Fruit fly (Drosophila melanogaster) whole organism, embryonic: ENCODE measurements around the gene CG18788.
A peak's percentile ranks its signal among the peaks of the same experiment; 100 is the strongest.

ENCODE experiments used
- Aef1 ChIP-seq: fragments of 200-800 bp; sonication (Bioruptor generic); IDR thresholded peaks from 3 replicates; pipeline ENCODE4 v1.3.6; 2022; ENCODE audit warnings: missing biosample characterization, missing genetic modification characterization
- Atf-2 ChIP-seq: fragments of 200-800 bp; sonication (Bioruptor generic); optimal IDR thresholded peaks from 2 replicates; lab custom pipeline; 2016; ENCODE audit warnings: missing biosample characterization, missing genetic modification characterization
- BtbVII ChIP-seq: fragments of 200-800 bp; sonication (Bioruptor generic); optimal IDR thresholded peaks from 3 replicates; lab custom pipeline; 2017; ENCODE audit warnings: missing biosample characterization, mild to moderate bottlenecking, missing genetic modification characterization
- CG10462 ChIP-seq: fragments of 200-800 bp; sonication (Bioruptor generic); optimal IDR thresholded peaks from 2 replicates; lab custom pipeline; 2016; ENCODE audit warnings: missing biosample characterization, missing genetic modification characterization
- CG10543 ChIP-seq: fragments of 200-800 bp; sonication (Bioruptor generic); optimal IDR thresholded peaks from 3 replicates; lab custom pipeline; 2017; ENCODE audit warnings: missing biosample characterization, mild to moderate bottlenecking, missing genetic modification characterization, moderate library complexity
- CG11504 ChIP-seq: fragments of 200-800 bp; sonication (Bioruptor generic); optimal IDR thresholded peaks from 3 replicates; lab custom pipeline; 2019; ENCODE audit warnings: missing biosample characterization, mild to moderate bottlenecking, missing genetic modification characterization, moderate library complexity
- CG12236 ChIP-seq: fragments of 200-800 bp; sonication (Bioruptor generic); optimal IDR thresholded peaks from 2 replicates; lab custom pipeline; 2016; ENCODE audit warnings: missing biosample characterization, missing genetic modification characterization
- CG12391 ChIP-seq: fragments of 200-800 bp; sonication (Bioruptor generic); optimal IDR thresholded peaks from 3 replicates; lab custom pipeline; 2018; ENCODE audit warnings: missing biosample characterization, mild to moderate bottlenecking, missing genetic modification characterization, moderate library complexity
- CG14667 ChIP-seq: fragments of 200-800 bp; sonication (Bioruptor generic); IDR thresholded peaks from 2 replicates; pipeline ENCODE4 v1.3.6; 2022; ENCODE audit warnings: missing biosample characterization, missing genetic modification characterization
- CG1603 ChIP-seq: fragments of 200-800 bp; sonication (Bioruptor generic); optimal IDR thresholded peaks from 2 replicates; lab custom pipeline; 2019; ENCODE audit warnings: missing biosample characterization, mild to moderate bottlenecking, missing genetic modification characterization, moderate library complexity
- CG17361 ChIP-seq: fragments of 200-800 bp; sonication (Bioruptor generic); IDR thresholded peaks from 3 replicates; pipeline ENCODE4 v1.3.6; 2022; ENCODE audit warnings: missing biosample characterization, missing genetic modification characterization
- CG17802 ChIP-seq: fragments of 200-800 bp; sonication (Bioruptor generic); optimal IDR thresholded peaks from 2 replicates; lab custom pipeline; 2018; ENCODE audit warnings: missing biosample characterization, mild to moderate bottlenecking, missing genetic modification characterization, moderate library complexity
- CG18599 ChIP-seq: fragments of 200-800 bp; sonication (Bioruptor generic); optimal IDR thresholded peaks from 3 replicates; lab custom pipeline; 2017; ENCODE audit warnings: missing biosample characterization, missing genetic modification characterization, mild to moderate bottlenecking, moderate library complexity, missing genetic modification reagents
- CG2120 ChIP-seq: fragments of 200-800 bp; sonication (Bioruptor generic); optimal IDR thresholded peaks from 3 replicates; lab custom pipeline; 2016; ENCODE audit warnings: missing biosample characterization, missing genetic modification characterization
- CG2678 ChIP-seq: fragments of 200-800 bp; sonication (Bioruptor generic); optimal IDR thresholded peaks from 3 replicates; lab custom pipeline; 2019; ENCODE audit warnings: missing biosample characterization, mild to moderate bottlenecking, missing genetic modification characterization, moderate library complexity
- CG2875 ChIP-seq: fragments of 200-800 bp; sonication (Bioruptor generic); optimal IDR thresholded peaks from 2 replicates; lab custom pipeline; 2017; ENCODE audit warnings: missing biosample characterization, mild to moderate bottlenecking, missing genetic modification characterization, missing genetic modification reagents
- CG3065 ChIP-seq: fragments of 200-800 bp; sonication (Bioruptor generic); optimal IDR thresholded peaks from 2 replicates; lab custom pipeline; 2016; ENCODE audit warnings: missing biosample characterization, missing genetic modification characterization
- CG31365 ChIP-seq: fragments of 200-800 bp; sonication (Bioruptor generic); optimal IDR thresholded peaks from 2 replicates; lab custom pipeline; 2018; ENCODE audit warnings: missing biosample characterization, mild to moderate bottlenecking, missing genetic modification characterization
- CG33557 ChIP-seq: fragments of 200-800 bp; sonication (Bioruptor generic); optimal IDR thresholded peaks from 2 replicates; lab custom pipeline; 2019; ENCODE audit warnings: missing biosample characterization, mild to moderate bottlenecking, missing genetic modification characterization, moderate library complexity
- CG5953 ChIP-seq: fragments of 200-800 bp; sonication (Bioruptor generic); IDR thresholded peaks from 2 replicates; pipeline ENCODE4 v1.3.6; 2022; ENCODE audit warnings: missing biosample characterization, missing genetic modification characterization
- CG6272 ChIP-seq: fragments of 200-800 bp; sonication (Bioruptor generic); IDR thresholded peaks from 2 replicates; pipeline ENCODE4 v1.3.6; 2022; ENCODE audit warnings: missing biosample characterization, missing genetic modification characterization
- CG9817 ChIP-seq: fragments of 200-800 bp; sonication (Bioruptor generic); optimal IDR thresholded peaks from 2 replicates; lab custom pipeline; 2018; ENCODE audit warnings: missing biosample characterization, mild to moderate bottlenecking, missing genetic modification characterization, moderate library complexity
- CG9932 ChIP-seq: fragments of 200-800 bp; sonication (Bioruptor generic); IDR thresholded peaks from 2 replicates; pipeline ENCODE4 v1.3.6; 2022; ENCODE audit warnings: missing biosample characterization, missing genetic modification characterization
- Dbx ChIP-seq: fragments of 200-800 bp; sonication (Bioruptor generic); IDR thresholded peaks from 3 replicates; pipeline ENCODE4 v1.3.6; 2022; ENCODE audit warnings: missing biosample characterization, missing genetic modification characterization
- Doc3 ChIP-seq: fragments of 200-800 bp; sonication (Bioruptor generic); IDR thresholded peaks from 3 replicates; pipeline ENCODE4 v1.3.6; 2022; ENCODE audit warnings: missing biosample characterization, missing genetic modification characterization; ENCODE audit not compliant: partially characterized antibody
- ERR ChIP-seq: fragments of 200-800 bp; sonication (Bioruptor generic); optimal IDR thresholded peaks from 2 replicates; lab custom pipeline; 2016; ENCODE audit warnings: missing biosample characterization, missing genetic modification characterization
- Fer2 ChIP-seq: fragments of 200-800 bp; sonication (Bioruptor generic); optimal IDR thresholded peaks from 2 replicates; lab custom pipeline; 2018; ENCODE audit warnings: missing biosample characterization, mild to moderate bottlenecking, missing genetic modification characterization, moderate library complexity
- HLH4C ChIP-seq: fragments of 200-800 bp; sonication (Bioruptor generic); IDR thresholded peaks from 3 replicates; pipeline ENCODE4 v1.3.6; 2022; ENCODE audit warnings: missing biosample characterization, missing genetic modification characterization; ENCODE audit not compliant: partially characterized antibody
- HmgD ChIP-seq: fragments of 200-800 bp; sonication (Bioruptor generic); optimal IDR thresholded peaks from 3 replicates; lab custom pipeline; 2016; ENCODE audit warnings: missing biosample characterization, missing genetic modification characterization
- Lpt ChIP-seq: fragments of >200 bp; optimal IDR thresholded peaks from 2 replicates; lab custom pipeline; 2018; ENCODE audit warnings: missing biosample characterization, missing genetic modification characterization
- MTF-1 ChIP-seq: fragments of 200-800 bp; sonication (Bioruptor generic); optimal IDR thresholded peaks from 2 replicates; lab custom pipeline; 2018; ENCODE audit warnings: missing biosample characterization, mild to moderate bottlenecking, missing genetic modification characterization, borderline replicate concordance
- Mad ChIP-seq: fragments of 200-800 bp; sonication (Bioruptor generic); optimal IDR thresholded peaks from 2 replicates; lab custom pipeline; 2016; ENCODE audit warnings: missing biosample characterization, missing genetic modification characterization
- crc ChIP-seq: fragments of 200-800 bp; sonication (Bioruptor generic); optimal IDR thresholded peaks from 2 replicates; lab custom pipeline; 2016; ENCODE audit warnings: missing biosample characterization, missing genetic modification characterization
- dimm ChIP-seq: fragments of 200-800 bp; sonication (Bioruptor generic); IDR thresholded peaks from 2 replicates; pipeline ENCODE4 v1.3.6; 2022; ENCODE audit warnings: missing biosample characterization, missing genetic modification characterization
- dmrt11E ChIP-seq: fragments of 200-800 bp; sonication (Bioruptor generic); optimal IDR thresholded peaks from 3 replicates; lab custom pipeline; 2018; ENCODE audit warnings: missing biosample characterization, mild to moderate bottlenecking, missing genetic modification characterization, moderate library complexity
- gsb ChIP-seq: fragments of 200-800 bp; sonication (Bioruptor generic); IDR thresholded peaks from 2 replicates; pipeline ENCODE4 v1.3.6; 2022; ENCODE audit warnings: missing biosample characterization, missing genetic modification characterization
- lola ChIP-seq, 3 experiments: fragments of >200 bp in 2 of 3; fragments of 200-800 bp in 1 of 3; sonication (Bioruptor generic) in 1 of 3; optimal IDR thresholded peaks; 2 replicates each; lab custom pipeline; 2017 to 2019; ENCODE audit warnings: missing biosample characterization in 3 of 3, missing genetic modification characterization in 3 of 3, mild to moderate bottlenecking in 1 of 3, moderate library complexity in 1 of 3
- maf-S ChIP-seq: fragments of 200-800 bp; sonication (Bioruptor generic); optimal IDR thresholded peaks from 2 replicates; lab custom pipeline; 2016; ENCODE audit warnings: missing biosample characterization, missing genetic modification characterization
- mam ChIP-seq: fragments of 200-800 bp; sonication (Bioruptor generic); optimal IDR thresholded peaks from 3 replicates; lab custom pipeline; 2016; ENCODE audit warnings: missing biosample characterization, missing genetic modification characterization
- mirr ChIP-seq: fragments of 200-800 bp; sonication (Bioruptor generic); optimal IDR thresholded peaks from 3 replicates; lab custom pipeline; 2018; ENCODE audit warnings: missing biosample characterization, mild to moderate bottlenecking, missing genetic modification characterization
- peb ChIP-seq: fragments of 200-800 bp; sonication (Bioruptor generic); IDR thresholded peaks from 2 replicates; pipeline ENCODE4 v1.3.6; 2022; ENCODE audit warnings: missing biosample characterization, missing genetic modification characterization
- schlank ChIP-seq: fragments of 200-800 bp; sonication (Bioruptor generic); optimal IDR thresholded peaks from 2 replicates; lab custom pipeline; 2018; ENCODE audit warnings: missing biosample characterization, mild to moderate bottlenecking, missing genetic modification characterization
- sens ChIP-seq: fragments of 200-800 bp; sonication (Bioruptor generic); peaks from one replicate; lab custom pipeline; 2016; ENCODE audit warnings: missing biosample characterization, missing genetic modification characterization
- shn ChIP-seq: fragments of 200-800 bp; sonication (Bioruptor generic); optimal IDR thresholded peaks from 3 replicates; lab custom pipeline; 2016; ENCODE audit warnings: missing biosample characterization, missing genetic modification characterization
- sim ChIP-seq: fragments of 200-800 bp; sonication (Bioruptor generic); IDR thresholded peaks from 2 replicates; pipeline ENCODE4 v1.3.6; 2022; ENCODE audit warnings: missing biosample characterization, missing genetic modification characterization
- sisA ChIP-seq: fragments of 200-800 bp; sonication (Bioruptor generic); IDR thresholded peaks from 2 replicates; pipeline ENCODE4 v1.3.6; 2022; ENCODE audit warnings: missing biosample characterization, missing genetic modification characterization
- sna ChIP-seq: fragments of 200-800 bp; sonication (Bioruptor generic); IDR thresholded peaks from 2 replicates; pipeline ENCODE4 v1.3.6; 2022; ENCODE audit warnings: missing biosample characterization, missing genetic modification characterization; ENCODE audit not compliant: partially characterized antibody
- sug ChIP-seq: fragments of 200-800 bp; optimal IDR thresholded peaks from 2 replicates; lab custom pipeline; 2019; ENCODE audit warnings: missing biosample characterization, mild to moderate bottlenecking, missing genetic modification characterization, moderate library complexity
- tgo ChIP-seq: fragments of 200-800 bp; sonication (Bioruptor generic); IDR thresholded peaks from 3 replicates; pipeline ENCODE4 v1.3.6; 2022; ENCODE audit warnings: missing biosample characterization, missing genetic modification characterization
- trh ChIP-seq: fragments of 200-800 bp; sonication (Bioruptor generic); optimal IDR thresholded peaks from 2 replicates; lab custom pipeline; 2016; ENCODE audit warnings: missing biosample characterization, missing genetic modification characterization
- z ChIP-seq: fragments of 200-800 bp; sonication (Bioruptor generic); IDR thresholded peaks from 3 replicates; pipeline ENCODE4 v1.3.6; 2022; ENCODE audit warnings: missing biosample characterization, missing genetic modification characterization

CG18788 gene

dm6 chr2L:12055837-12056388 lies 21.9 kb downstream of the CG18788 start, which contains the start of the genes JhI-21, RpL7-like and CG34164 (continued):
- TF ChIP-seq CG17802 (tag; lab: Kevin White, UChicago) (no peak), CG5953 (GFP tag; lab: Robert Waterston, UW) (no peak), lola (GFP tag; optimal IDR thresholded peaks at IDR 0.05; lab: Kevin White, UChicago) (no peak), CG9817 (tag; lab: Kevin White, UChicago) (no peak), z (GFP tag; lab: Robert Waterston, UW) (peak; percentile 73; the same call in 2 of the 3 replicates), sisA (no peak), Lpt (GFP tag; lab: Kevin White, UChicago) (no peak), peb (no peak), mirr (no peak), CG12236 (GFP tag; lab: Kevin White, UChicago) (no peak), gsb (no peak), CG2120 (GFP tag; lab: Kevin White, UChicago) (no peak), tgo (GFP tag; lab: Robert Waterston, UW) (no peak), Fer2 (tag; lab: Kevin White, UChicago) (no peak), CG2875 (GFP tag; lab: Kevin White, UChicago) (no peak), CG17361 (peak; percentile 31; the same call in 1 of the 3 replicates), sug (tag; lab: Kevin White, UChicago) (no peak), Atf-2 (no peak), Doc3 (GFP tag; lab: Robert Waterston, UW) (0 out of 3 replicates have a peak, but pooled peaks have one; percentile 53), CG12391 (no peak), HLH4C (GFP tag; lab: Robert Waterston, UW) (peak; percentile 61; the same call in 2 of the 3 replicates), CG31365 (tag; lab: Kevin White, UChicago) (no peak), dmrt11E (tag; lab: Kevin White, UChicago) (no peak), CG1603 (tag; lab: Kevin White, UChicago) (no peak), CG10543 (GFP tag; lab: Kevin White, UChicago) (no peak), Dbx (GFP tag; lab: Robert Waterston, UW) (no peak), ERR (no peak), crc (no peak), schlank (tag; lab: Kevin White, UChicago) (no peak), maf-S (no peak), Aef1 (GFP tag; lab: Robert Waterston, UW) (no peak), CG33557 (no peak), CG2678 (tag; lab: Kevin White, UChicago) (no peak), CG6272 (GFP tag; lab: Robert Waterston, UW) (no peak), MTF-1 (GFP tag; lab: Kevin White, UChicago) (no peak), dimm (GFP tag; lab: Robert Waterston, UW) (no peak), CG9932 (GFP tag; lab: Robert Waterston, UW) (no peak), HmgD (GFP tag; lab: Kevin White, UChicago) (no peak), Mad (no peak), CG18599 (GFP tag; lab: Kevin White, UChicago) (no peak), sens (GFP tag; lab: Kevin White, UChicago) (peak; percentile 82), mam (GFP tag; lab: Kevin White, UChicago) (no peak), CG14667 (GFP tag; lab: Robert Waterston, UW) (no peak), BtbVII (GFP tag; lab: Kevin White, UChicago) (no peak), CG3065 (GFP tag; lab: Kevin White, UChicago) (no peak), shn (GFP tag; lab: Kevin White, UChicago) (no peak), sim (GFP tag; lab: Robert Waterston, UW) (no peak), sna (GFP tag; lab: Robert Waterston, UW) (peak; percentile 43; the same call in 1 of the 2 replicates), CG11504 (no peak), CG10462 (GFP tag; lab: Kevin White, UChicago) (no peak), trh (GFP tag; lab: Kevin White, UChicago) (no peak)
